Fruit fly (Drosophila melanogaster) whole organism, adult: ENCODE measurements around the gene eyg.

Experiments used
- CG11617 ChIP-seq: fragments of 200-800 bp; sonication (Bioruptor generic); optimal IDR thresholded peaks from 2 replicates; lab custom pipeline; 2017; ENCODE audit warnings: mild to moderate bottlenecking, missing biosample characterization, missing genetic modification reagents, missing genetic modification characterization
- cic ChIP-seq: fragments of 200-800 bp; sonication (Bioruptor generic); optimal IDR thresholded peaks from 2 replicates; lab custom pipeline; 2017; ENCODE audit warnings: missing biosample characterization, mild to moderate bottlenecking, missing genetic modification characterization, moderate library complexity
- ovo ChIP-seq: fragments of 200-800 bp; sonication (Bioruptor generic); optimal IDR thresholded peaks from 2 replicates; lab custom pipeline; 2016; ENCODE audit warnings: missing biosample characterization, missing genetic modification characterization

- TF ChIP-seq cic (GFP tag; lab: Kevin White, UChicago) (no peak), ovo (GFP tag; lab: Kevin White, UChicago) (peak; percentile 52), CG11617 (GFP tag; lab: Kevin White, UChicago) (no peak)
Measured at dm6 chr3L:12468016-12468415, at the start of gene eyg.
